Worm (Caenorhabditis elegans) whole organism, young adult: ENCODE results near the gene Y45G12B.2.
A peak's percentile ranks its signal among the peaks of the same experiment; 100 is the strongest.

ENCODE experiments used
- B0261.1 ChIP-seq: sonication (generic microtip); optimal IDR thresholded peaks from 2 replicates; lab custom pipeline; 2016; ENCODE audit warnings: mild to moderate bottlenecking, missing genetic modification characterization, moderate library complexity, missing compliant biosample characterization
- B0336.3 ChIP-seq: fragments of 200-800 bp; sonication (Bioruptor generic); IDR thresholded peaks from 2 replicates; pipeline ENCODE4 v1.3.6; 2022; ENCODE audit warnings: missing genetic modification characterization, missing compliant biosample characterization
- C17E4.6 ChIP-seq: fragments of 200-800 bp; sonication (Bioruptor generic); IDR thresholded peaks from 2 replicates; pipeline ENCODE4 v1.3.6; 2022; ENCODE audit warnings: missing genetic modification reagents, missing genetic modification characterization, missing compliant biosample characterization
- F23B12.7 ChIP-seq: sonication (generic microtip); optimal IDR thresholded peaks from 2 replicates; lab custom pipeline; 2017; ENCODE audit warnings: missing genetic modification characterization, mild to moderate bottlenecking, missing compliant biosample characterization, antibody characterized with exemption, moderate library complexity; ENCODE audit not compliant: insufficient read depth
- F57C9.4 ChIP-seq: sonication (generic microtip); optimal IDR thresholded peaks from 2 replicates; lab custom pipeline; 2017; ENCODE audit warnings: mild to moderate bottlenecking, missing genetic modification characterization, missing compliant biosample characterization
- K12H6.12 ChIP-seq: fragments of 200-800 bp; sonication (Bioruptor generic); optimal IDR thresholded peaks from 2 replicates; lab custom pipeline; 2018; ENCODE audit warnings: mild to moderate bottlenecking, missing genetic modification characterization, missing compliant biosample characterization
- T07F8.4 ChIP-seq: sonication (generic microtip); optimal IDR thresholded peaks from 2 replicates; lab custom pipeline; 2016; ENCODE audit warnings: mild to moderate bottlenecking, missing genetic modification characterization, moderate library complexity, missing compliant biosample characterization
- T26A5.8 ChIP-seq: sonication (generic microtip); optimal IDR thresholded peaks from 2 replicates; lab custom pipeline; 2016; ENCODE audit warnings: missing genetic modification characterization, missing compliant biosample characterization
- Y53F4B.3 ChIP-seq: fragments of 200-800 bp; sonication (Bioruptor generic); IDR thresholded peaks from 2 replicates; pipeline ENCODE4 v1.3.6; 2022; ENCODE audit warnings: missing genetic modification reagents, missing genetic modification characterization, missing compliant biosample characterization
- Y67H2A.10 ChIP-seq: fragments of 200-800 bp; sonication (Bioruptor generic); conservative IDR thresholded peaks from 2 replicates; pipeline ENCODE4 v1.3.6; 2022; ENCODE audit warnings: missing genetic modification reagents, missing genetic modification characterization, missing compliant biosample characterization
- Y79H2A.3 ChIP-seq: fragments of 200-800 bp; sonication (Bioruptor generic); conservative IDR thresholded peaks from 2 replicates; pipeline ENCODE4 v1.3.6; 2022; ENCODE audit warnings: missing genetic modification reagents, missing genetic modification characterization, missing compliant biosample characterization
- ZK185.1 ChIP-seq: sonication (generic microtip); optimal IDR thresholded peaks from 2 replicates; lab custom pipeline; 2016; ENCODE audit warnings: mild to moderate bottlenecking, missing genetic modification characterization, missing compliant biosample characterization; ENCODE audit not compliant: poor library complexity, severe bottlenecking
- akir-1 ChIP-seq: fragments of 200-800 bp; sonication (Bioruptor generic); optimal IDR thresholded peaks from 2 replicates; lab custom pipeline; 2018; ENCODE audit warnings: mild to moderate bottlenecking, missing genetic modification characterization, moderate library complexity, missing compliant biosample characterization
- aptf-3 ChIP-seq: fragments of 200-800 bp; sonication (Bioruptor generic); IDR thresholded peaks from 2 replicates; pipeline ENCODE4 v1.3.6; 2022; ENCODE audit warnings: missing genetic modification characterization, missing compliant biosample characterization
- atf-7 ChIP-seq: sonication (generic microtip); optimal IDR thresholded peaks from 2 replicates; lab custom pipeline; 2017; ENCODE audit warnings: mild to moderate bottlenecking, missing genetic modification characterization, missing compliant biosample characterization
- bed-1 ChIP-seq: fragments of 200-800 bp; sonication (Bioruptor generic); IDR thresholded peaks from 2 replicates; pipeline ENCODE4 v1.3.6; 2022; ENCODE audit warnings: missing genetic modification reagents, missing genetic modification characterization, missing compliant biosample characterization
- ceh-100 ChIP-seq: fragments of 200-800 bp; sonication (Bioruptor generic); IDR thresholded peaks from 2 replicates; pipeline ENCODE4 v1.3.6; 2022; ENCODE audit warnings: missing genetic modification reagents, missing genetic modification characterization, missing compliant biosample characterization
- chd-7 ChIP-seq: sonication (generic microtip); optimal IDR thresholded peaks from 2 replicates; lab custom pipeline; 2016; ENCODE audit warnings: mild to moderate bottlenecking, missing genetic modification characterization, moderate library complexity, missing compliant biosample characterization
- ekl-4 ChIP-seq: fragments of 200-800 bp; sonication (Bioruptor generic); IDR thresholded peaks from 2 replicates; pipeline ENCODE4 v1.3.6; 2022; ENCODE audit warnings: missing genetic modification reagents, missing genetic modification characterization, missing compliant biosample characterization
- ets-4 ChIP-seq: fragments of 200-800 bp; sonication (Bioruptor generic); optimal IDR thresholded peaks from 2 replicates; lab custom pipeline; 2018; ENCODE audit warnings: mild to moderate bottlenecking, missing genetic modification characterization, missing compliant biosample characterization
- fkh-3 ChIP-seq: sonication (generic microtip); optimal IDR thresholded peaks from 2 replicates; lab custom pipeline; 2016; ENCODE audit warnings: mild to moderate bottlenecking, missing genetic modification characterization, missing compliant biosample characterization
- hlh-12 ChIP-seq: sonication (generic microtip); optimal IDR thresholded peaks from 2 replicates; lab custom pipeline; 2016; ENCODE audit warnings: missing genetic modification characterization, missing compliant biosample characterization
- hlh-26 ChIP-seq: fragments of 200-800 bp; sonication (Bioruptor generic); conservative IDR thresholded peaks from 2 replicates; pipeline ENCODE4 v1.3.6; 2022; ENCODE audit warnings: missing genetic modification reagents, missing genetic modification characterization, missing compliant biosample characterization
- hmg-20 ChIP-seq: fragments of 200-800 bp; sonication (Bioruptor generic); IDR thresholded peaks from 2 replicates; pipeline ENCODE4 v1.3.6; 2022; ENCODE audit warnings: missing genetic modification reagents, missing genetic modification characterization, missing compliant biosample characterization
- hrde-1 ChIP-seq: sonication (generic microtip); optimal IDR thresholded peaks from 2 replicates; lab custom pipeline; 2016; ENCODE audit warnings: missing genetic modification characterization, mild to moderate bottlenecking, missing compliant biosample characterization, moderate library complexity, missing genotype, missing genetic modification reagents, borderline replicate concordance
- let-607 ChIP-seq, 2 experiments: fragments of 200-800 bp in 1 of 2; sonication (Bioruptor generic) in 1 of 2; sonication (generic microtip) in 1 of 2; optimal IDR thresholded peaks; 2 replicates each; lab custom pipeline; 2016 to 2018; ENCODE audit warnings: mild to moderate bottlenecking in 2 of 2, missing compliant biosample characterization in 2 of 2, missing genetic modification characterization in 2 of 2, moderate library complexity in 2 of 2, missing genotype in 1 of 2
- lin-26 ChIP-seq: fragments of 200-800 bp; sonication (Bioruptor generic); IDR thresholded peaks from 2 replicates; pipeline ENCODE4 v1.3.6; 2022; ENCODE audit warnings: missing genetic modification reagents, missing genetic modification characterization, missing compliant biosample characterization
- lir-1 ChIP-seq: fragments of 200-800 bp; sonication (Bioruptor generic); conservative IDR thresholded peaks from 2 replicates; pipeline ENCODE4 v1.3.6; 2022; ENCODE audit warnings: missing genetic modification reagents, missing genetic modification characterization, missing compliant biosample characterization
- madf-6 ChIP-seq: fragments of 200-800 bp; sonication (Bioruptor generic); IDR thresholded peaks from 2 replicates; pipeline ENCODE4 v1.3.6; 2022; ENCODE audit warnings: missing genetic modification reagents, missing genetic modification characterization, missing compliant biosample characterization
- madf-8 ChIP-seq: fragments of 200-800 bp; sonication (Bioruptor generic); conservative IDR thresholded peaks from 2 replicates; pipeline ENCODE4 v1.3.6; 2022; ENCODE audit warnings: missing genetic modification reagents, missing genetic modification characterization, missing compliant biosample characterization
- mel-28 ChIP-seq: sonication (generic microtip); optimal IDR thresholded peaks from 2 replicates; lab custom pipeline; 2016; ENCODE audit warnings: borderline replicate concordance, mild to moderate bottlenecking, missing genetic modification characterization, missing compliant biosample characterization
- mes-4 ChIP-seq: sonication (generic microtip); optimal IDR thresholded peaks from 2 replicates; lab custom pipeline; 2016; ENCODE audit warnings: missing genotype, missing genetic modification characterization, missing compliant biosample characterization
- nfya-1 ChIP-seq: sonication (generic microtip); optimal IDR thresholded peaks from 2 replicates; lab custom pipeline; 2017; ENCODE audit warnings: antibody characterized with exemption, missing compliant biosample characterization, missing genetic modification characterization, borderline replicate concordance; ENCODE audit not compliant: insufficient read depth
- nfya-2 ChIP-seq: fragments of 200-800 bp; sonication (Bioruptor generic); IDR thresholded peaks from 2 replicates; pipeline ENCODE4 v1.3.6; 2022; ENCODE audit warnings: missing genetic modification reagents, missing genetic modification characterization, missing compliant biosample characterization
- nfyb-1 ChIP-seq: fragments of 200-800 bp; sonication (Bioruptor generic); IDR thresholded peaks from 2 replicates; pipeline ENCODE4 v1.3.6; 2022; ENCODE audit warnings: missing genetic modification reagents, missing genetic modification characterization, missing compliant biosample characterization
- nhr-120 ChIP-seq: fragments of 200-800 bp; sonication (Bioruptor generic); IDR thresholded peaks from 2 replicates; pipeline ENCODE4 v1.3.6; 2022; ENCODE audit warnings: missing genetic modification characterization, missing compliant biosample characterization
- nhr-27 ChIP-seq: fragments of 200-800 bp; sonication (Bioruptor generic); optimal IDR thresholded peaks from 2 replicates; lab custom pipeline; 2018; ENCODE audit warnings: mild to moderate bottlenecking, missing genetic modification characterization, moderate library complexity, missing compliant biosample characterization
- pbrm-1 ChIP-seq: fragments of 200-800 bp; sonication (Bioruptor generic); IDR thresholded peaks from 2 replicates; pipeline ENCODE4 v1.3.6; 2022; ENCODE audit warnings: missing genetic modification reagents, missing genetic modification characterization, missing compliant biosample characterization
- rpc-1 ChIP-seq, 2 experiments: fragments of 150-350 bp in 1 of 2; sonication (generic microtip) in 1 of 2; optimal IDR thresholded peaks; 2 replicates each; lab custom pipeline; 2014 to 2018; ENCODE audit warnings: missing biosample characterization in 1 of 2, missing genetic modification characterization in 1 of 2, missing genetic modification reagents in 1 of 2, missing genotype in 1 of 2
- snpc-1.1 ChIP-seq: sonication (generic microtip); optimal IDR thresholded peaks from 2 replicates; lab custom pipeline; 2017; ENCODE audit warnings: missing genetic modification characterization, mild to moderate bottlenecking, missing compliant biosample characterization, antibody characterized with exemption, moderate library complexity, missing genotype, missing genetic modification reagents; ENCODE audit not compliant: insufficient read depth
- snpc-3.4 ChIP-seq: sonication (generic microtip); optimal IDR thresholded peaks from 2 replicates; lab custom pipeline; 2017; ENCODE audit warnings: missing genetic modification characterization, mild to moderate bottlenecking, missing compliant biosample characterization, antibody characterized with exemption, moderate library complexity, missing genotype, missing genetic modification reagents
- sptf-2 ChIP-seq: fragments of 200-800 bp; sonication (Bioruptor generic); optimal IDR thresholded peaks from 2 replicates; lab custom pipeline; 2018; ENCODE audit warnings: mild to moderate bottlenecking, missing genetic modification characterization, missing compliant biosample characterization
- tbp1 ChIP-seq: fragments of 200-800 bp; sonication (Bioruptor generic); optimal IDR thresholded peaks from 2 replicates; lab custom pipeline; 2018; ENCODE audit warnings: mild to moderate bottlenecking, missing genetic modification characterization, missing compliant biosample characterization
- tbx-9 ChIP-seq: sonication (generic microtip); optimal IDR thresholded peaks from 2 replicates; lab custom pipeline; 2016; ENCODE audit warnings: borderline replicate concordance, missing genetic modification characterization, inconsistent platforms, missing compliant biosample characterization
- unc-130 ChIP-seq: sonication (generic microtip); optimal IDR thresholded peaks from 2 replicates; lab custom pipeline; 2016; ENCODE audit warnings: missing genetic modification reagents, missing genetic modification characterization, missing compliant biosample characterization
- unc-62 ChIP-seq: fragments of 150-350 bp; optimal IDR thresholded peaks from 2 replicates; lab custom pipeline; 2014; ENCODE audit warnings: missing biosample characterization, missing genetic modification reagents, missing genetic modification characterization
- ztf-25 ChIP-seq: fragments of 200-800 bp; sonication (Bioruptor generic); IDR thresholded peaks from 2 replicates; pipeline ENCODE4 v1.3.6; 2022; ENCODE audit warnings: missing genetic modification reagents, missing genetic modification characterization, missing compliant biosample characterization

Gene Y45G12B.2

ce11 chrV:2673807-2674206 lies 20.8 kb upstream of the Y45G12B.2 start (continued):
- TF ChIP-seq rpc-1 (optimal IDR thresholded peaks at IDR 0.05; lab: Kevin White, UChicago) (peak; percentile 72), rpc-1 (tag; optimal IDR thresholded peaks at IDR 0.05; lab: Kevin White, UChicago) (peak; percentile 80), lin-26 (peak; percentile 84), lir-1 (GFP tag; lab: Robert Waterston, UW) (no peak), chd-7 (tag; lab: Kevin White, UChicago) (peak; percentile 8), madf-6 (GFP tag; lab: Robert Waterston, UW) (peak; percentile 60; the same call in 1 of the 2 replicates), nhr-27 (no peak), ztf-25 (GFP tag; lab: Robert Waterston, UW) (peak; percentile 20; the same call in 1 of the 2 replicates), madf-8 (GFP tag; lab: Robert Waterston, UW) (no peak), bed-1 (no peak), sptf-2 (GFP tag; lab: Kevin White, UChicago) (no peak), ZK185.1 (no peak), K12H6.12 (no peak), unc-62 (GFP tag; lab: Kevin White, UChicago) (no peak), F57C9.4 (tag; lab: Kevin White, UChicago) (no peak), pbrm-1 (GFP tag; lab: Robert Waterston, UW) (peak; percentile 71; the same call in 1 of the 2 replicates), fkh-3 (tag; lab: Kevin White, UChicago) (no peak), ceh-100 (GFP tag; lab: Robert Waterston, UW) (peak; percentile 74), mel-28 (tag; lab: Kevin White, UChicago) (no peak), unc-130 (GFP tag; lab: Kevin White, UChicago) (peak; percentile 29), nfyb-1 (GFP tag; lab: Robert Waterston, UW) (peak; percentile 71), atf-7 (tag; lab: Kevin White, UChicago) (peak; percentile 32), Y53F4B.3 (GFP tag; lab: Robert Waterston, UW) (no peak), nhr-120 (GFP tag; lab: Robert Waterston, UW) (no peak), akir-1 (GFP tag; lab: Kevin White, UChicago) (no peak), aptf-3 (no peak), hrde-1 (tag; lab: Kevin White, UChicago) (no peak), T26A5.8 (no peak), nfya-2 (GFP tag; lab: Robert Waterston, UW) (no peak), F23B12.7 (peak; percentile 35), B0336.3 (GFP tag; lab: Robert Waterston, UW) (peak; percentile 52; the same call in 1 of the 2 replicates), B0261.1 (tag; lab: Kevin White, UChicago) (peak; percentile 77), hmg-20 (GFP tag; lab: Robert Waterston, UW) (0 out of 2 replicates have a peak, but pooled peaks have one; percentile 37), tbp1 (GFP tag; lab: Kevin White, UChicago) (peak; percentile 94), mes-4 (tag; lab: Kevin White, UChicago) (no peak), ets-4 (GFP tag; lab: Kevin White, UChicago) (no peak), snpc-1.1 (peak; percentile 53), C17E4.6 (GFP tag; lab: Robert Waterston, UW) (no peak), Y79H2A.3 (0 out of 2 replicates have a peak, but pooled peaks have one; percentile 13), ekl-4 (peak; percentile 70; the same call in 1 of the 2 replicates), snpc-3.4 (tag; lab: Kevin White, UChicago) (peak; percentile 54), let-607 (tag; optimal IDR thresholded peaks at IDR 0.05; lab: Kevin White, UChicago) (no peak), hlh-12 (no peak), T07F8.4 (tag; lab: Kevin White, UChicago) (peak; percentile 57), hlh-26 (GFP tag; lab: Robert Waterston, UW) (no peak), nfya-1 (tag; lab: Kevin White, UChicago) (no peak), Y67H2A.10 (GFP tag; lab: Robert Waterston, UW) (no peak), tbx-9 (tag; lab: Kevin White, UChicago) (no peak)
